ENCODE assay signal across 7 worm cellular contexts in the genomic region with DNA sequence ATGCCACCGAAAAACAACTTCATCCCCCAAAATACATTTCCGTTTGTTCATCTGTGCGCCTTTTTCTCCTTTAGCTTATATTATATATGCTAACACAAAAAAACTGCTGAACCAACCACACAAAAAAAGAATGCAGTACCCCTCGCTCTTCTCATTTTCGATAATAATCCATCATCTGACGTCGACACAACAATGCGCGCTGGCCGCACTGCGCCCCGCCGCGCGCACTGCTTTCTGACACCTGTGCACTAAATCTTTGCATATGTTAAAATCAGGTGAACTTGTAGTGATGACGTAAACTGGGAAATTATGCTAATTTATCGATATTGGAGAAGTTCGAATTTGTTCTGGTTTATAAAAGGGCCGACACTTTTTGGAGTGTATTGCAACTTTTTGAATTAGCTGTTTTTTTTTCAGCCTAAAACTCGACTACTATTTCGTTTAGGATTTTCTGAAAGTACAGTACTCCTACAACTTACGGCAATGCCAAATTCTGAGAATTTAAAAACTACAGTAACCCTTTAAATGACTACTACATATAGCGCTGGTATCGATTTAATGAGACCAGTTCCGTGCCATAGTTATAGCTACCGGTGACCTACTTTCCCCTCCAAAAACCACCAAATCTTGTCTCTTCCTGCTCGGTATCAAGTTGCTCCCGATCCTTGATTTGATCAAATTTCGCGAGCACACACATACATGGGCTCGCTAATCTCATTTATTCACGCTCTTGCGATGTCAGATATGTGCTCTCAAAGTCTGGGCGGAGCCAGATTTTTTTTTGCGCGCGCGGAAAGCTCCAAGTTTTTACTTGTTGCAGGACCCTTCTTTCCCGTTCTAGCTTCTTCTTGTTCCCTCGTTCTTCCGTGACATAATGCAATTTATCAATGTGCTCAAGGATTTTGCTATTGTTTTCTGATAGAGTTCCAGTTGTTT.
TF ChIP-seq lines count a peak whose summit lies in the region.

No protein-coding gene starts in this region.

TF ChIP-seq in whole organism, L1 larva, 84 proteins besides CTCF, POLR2A, EP300 and RAD21 (continues in another document):
- TF ChIP-seq zip-4 (GFP tag; optimal IDR thresholded peaks at IDR 0.05; lab: Kevin White, UChicago) = no peak
- TF ChIP-seq ceh-90 (tag; optimal IDR thresholded peaks at IDR 0.05; lab: Kevin White, UChicago) = no peak
- TF ChIP-seq lin-14 (GFP tag; optimal IDR thresholded peaks at IDR 0.05; lab: Kevin White, UChicago) = peak; percentile 78
- TF ChIP-seq dpl-1 (GFP tag; optimal IDR thresholded peaks at IDR 0.05; lab: Kevin White, UChicago) = no peak
- peak; percentile 4 to 19 for TF ChIP-seq lsy-2 (tag; optimal IDR thresholded peaks at IDR 0.05; lab: Kevin White, UChicago)
- TF ChIP-seq C16A3.4 (tag; optimal IDR thresholded peaks at IDR 0.05; lab: Kevin White, UChicago) = no peak
- peak; percentile 89 for TF ChIP-seq fkh-10 (GFP tag; optimal IDR thresholded peaks at IDR 0.05; lab: Kevin White, UChicago)
- TF ChIP-seq snu-23 (GFP tag; optimal IDR thresholded peaks at IDR 0.05; lab: Kevin White, UChicago) = peak; percentile 52
- no peak for TF ChIP-seq nhr-84 (tag; optimal IDR thresholded peaks at IDR 0.05; lab: Kevin White, UChicago)
- no peak for TF ChIP-seq nhr-237 (tag; optimal IDR thresholded peaks at IDR 0.05; lab: Kevin White, UChicago)
- peak; percentile 47 for TF ChIP-seq sox-4 (tag; optimal IDR thresholded peaks at IDR 0.05; lab: Kevin White, UChicago)

TF ChIP-seq in whole organism, L2 larva, 48 proteins besides CTCF, POLR2A, EP300 and RAD21 (continues in another document):
- TF ChIP-seq lin-13 (GFP tag; optimal IDR thresholded peaks at IDR 0.05; lab: Kevin White, UChicago) = no peak
- TF ChIP-seq sma-9 (GFP tag; optimal IDR thresholded peaks at IDR 0.05; lab: Kevin White, UChicago) = peak; percentile 34
- no peak for TF ChIP-seq sma-9 (tag; optimal IDR thresholded peaks at IDR 0.05; lab: Kevin White, UChicago)
- TF ChIP-seq nhr-12 (tag; optimal IDR thresholded peaks at IDR 0.05; lab: Kevin White, UChicago) = no peak
- no peak for TF ChIP-seq nhr-11 (tag; optimal IDR thresholded peaks at IDR 0.05; lab: Kevin White, UChicago)
- no peak for TF ChIP-seq nhr-6 (tag; optimal IDR thresholded peaks at IDR 0.05; lab: Kevin White, UChicago)
- TF ChIP-seq unc-55 (GFP tag; optimal IDR thresholded peaks at IDR 0.05; lab: Kevin White, UChicago) = peak; percentile 2
- no peak for TF ChIP-seq elt-3 (tag; optimal IDR thresholded peaks at IDR 0.05; lab: Kevin White, UChicago)
- no peak for TF ChIP-seq mbf-1 (tag; optimal IDR thresholded peaks at IDR 0.05; lab: Kevin White, UChicago)
- no peak for TF ChIP-seq Y55F3AM.14 (GFP tag; optimal IDR thresholded peaks at IDR 0.05; lab: Kevin White, UChicago)
- TF ChIP-seq lin-11 (tag; optimal IDR thresholded peaks at IDR 0.05; lab: Kevin White, UChicago) = peak; percentile 39
- TF ChIP-seq F13H6.1 (tag; optimal IDR thresholded peaks at IDR 0.05; lab: Kevin White, UChicago) = no peak

TF ChIP-seq in whole organism, L3 larva, 47 proteins besides CTCF, POLR2A, EP300 and RAD21 (continues in another document):
- TF ChIP-seq hmg-11 (tag; optimal IDR thresholded peaks at IDR 0.05; lab: Kevin White, UChicago) = peak; percentile 1
- no peak for TF ChIP-seq ZK546.5 (tag; optimal IDR thresholded peaks at IDR 0.05; lab: Kevin White, UChicago)
- TF ChIP-seq ceh-28 (tag; optimal IDR thresholded peaks at IDR 0.05; lab: Kevin White, UChicago) = no peak
- TF ChIP-seq pha-4 (tag; optimal IDR thresholded peaks at IDR 0.05; lab: Kevin White, UChicago) = no peak
- TF ChIP-seq jun-1 (tag; optimal IDR thresholded peaks at IDR 0.05; lab: Kevin White, UChicago) = no peak
- no peak for TF ChIP-seq ceh-9 (tag; optimal IDR thresholded peaks at IDR 0.05; lab: Kevin White, UChicago)
- no peak for TF ChIP-seq nhr-12 (tag; optimal IDR thresholded peaks at IDR 0.05; lab: Kevin White, UChicago)
- no peak for TF ChIP-seq elt-2 (tag; optimal IDR thresholded peaks at IDR 0.05; lab: Kevin White, UChicago)
- no peak for TF ChIP-seq nfya-1 (tag; optimal IDR thresholded peaks at IDR 0.05; lab: Kevin White, UChicago; ENCODE audit: insufficient read depth)
- TF ChIP-seq eor-1 (tag; optimal IDR thresholded peaks at IDR 0.05; lab: Kevin White, UChicago) = no peak
- TF ChIP-seq lin-39 (tag; optimal IDR thresholded peaks at IDR 0.05; lab: Kevin White, UChicago) = peak; percentile 79
- peak; percentile 90 for TF ChIP-seq fkh-10 (GFP tag; optimal IDR thresholded peaks at IDR 0.05; lab: Kevin White, UChicago)

TF ChIP-seq in whole organism, L4 larva, 104 proteins besides CTCF, POLR2A, EP300 and RAD21 (continues in another document):
- TF ChIP-seq nhr-42 (GFP tag; IDR thresholded peaks at IDR 0.05; lab: Robert Waterston, UW) (peak; percentile 35; the same call in 1 of the 2 replicates), ama-1 (optimal IDR thresholded peaks at IDR 0.05; lab: Kevin White, UChicago) (no peak), hlh-11 (tag; optimal IDR thresholded peaks at IDR 0.05; lab: Kevin White, UChicago) (peak; percentile 10), dmd-8 (GFP tag; IDR thresholded peaks at IDR 0.05; lab: Robert Waterston, UW) (no peak), mdt-29 (GFP tag; IDR thresholded peaks at IDR 0.05; lab: Robert Waterston, UW) (no peak), egl-43 (GFP tag; IDR thresholded peaks at IDR 0.05; lab: Robert Waterston, UW) (peak; percentile 41; the same call in 1 of the 2 replicates), ces-1 (GFP tag; optimal IDR thresholded peaks at IDR 0.05; lab: Kevin White, UChicago) (peak; percentile 81), Y5F2A.4 (GFP tag; optimal IDR thresholded peaks at IDR 0.05; lab: Kevin White, UChicago) (no peak), aha-1 (tag; lab: Kevin White, UChicago) (peak; percentile 27), fkh-10 (GFP tag; optimal IDR thresholded peaks at IDR 0.05; lab: Kevin White, UChicago) (peak; percentile 63), dpl-1 (GFP tag; optimal IDR thresholded peaks at IDR 0.05; lab: Kevin White, UChicago) (no peak), hlh-30 (tag; optimal IDR thresholded peaks at IDR 0.05; lab: Kevin White, UChicago; ENCODE audit: insufficient read depth) (peak; percentile 54)

TF ChIP-seq in whole organism, late embryonic, 69 proteins besides CTCF, POLR2A, EP300 and RAD21:
- TF ChIP-seq sox-4 (tag; optimal IDR thresholded peaks at IDR 0.05; lab: Kevin White, UChicago) (no peak), ceh-24 (tag; optimal IDR thresholded peaks at IDR 0.05; lab: Kevin White, UChicago) (no peak), fkh-10 (GFP tag; optimal IDR thresholded peaks at IDR 0.05; lab: Kevin White, UChicago) (peak; percentile 45), unc-42 (tag; optimal IDR thresholded peaks at IDR 0.05; lab: Kevin White, UChicago) (peak; percentile 98)
TF ChIP-seq in whole organism, late embryonic: peak in this region for 2.

TF ChIP-seq in whole organism, mixed stage, embryonic, 35 proteins besides CTCF, POLR2A, EP300 and RAD21:
- TF ChIP-seq zip-8 (tag; optimal IDR thresholded peaks at IDR 0.05; lab: Kevin White, UChicago) (no peak), ces-1 (GFP tag; optimal IDR thresholded peaks at IDR 0.05; lab: Kevin White, UChicago) (peak; percentile 95)
TF ChIP-seq in whole organism, mixed stage, embryonic: peak in this region for 1.

TF ChIP-seq in whole organism, young adult, 124 proteins besides CTCF, POLR2A, EP300 and RAD21:
- TF ChIP-seq tbp1 (GFP tag; optimal IDR thresholded peaks at IDR 0.05; lab: Kevin White, UChicago) (no peak), die-1 (tag; optimal IDR thresholded peaks at IDR 0.05; lab: Kevin White, UChicago) (no peak), ztf-28 (GFP tag; IDR thresholded peaks at IDR 0.05; lab: Robert Waterston, UW) (no peak), lin-35 (GFP tag; optimal IDR thresholded peaks at IDR 0.05; lab: Kevin White, UChicago) (no peak), nhr-120 (GFP tag; IDR thresholded peaks at IDR 0.05; lab: Robert Waterston, UW) (no peak), zfh-2 (GFP tag; conservative IDR thresholded peaks at IDR 0.05; lab: Robert Waterston, UW) (0 out of 2 replicates have a peak, but pooled peaks have one; percentile 17), bed-2 (GFP tag; IDR thresholded peaks at IDR 0.05; lab: Robert Waterston, UW) (no peak), madf-8 (GFP tag; conservative IDR thresholded peaks at IDR 0.05; lab: Robert Waterston, UW) (no peak)
